Worm (Caenorhabditis elegans) whole organism, late embryonic: ENCODE measurements around the gene grl-30.

Experiments
- F13H6.1 ChIP-seq: sonication (generic microtip); optimal IDR thresholded peaks from 2 replicates; lab custom pipeline; 2016; ENCODE audit warnings: missing genetic modification characterization, missing compliant biosample characterization
- K09A11.1 ChIP-seq: sonication (generic microtip); optimal IDR thresholded peaks from 2 replicates; lab custom pipeline; 2017; ENCODE audit warnings: antibody characterized with exemption, mild to moderate bottlenecking, missing genetic modification characterization, missing compliant biosample characterization; ENCODE audit not compliant: insufficient read depth
- T23F11.4 ChIP-seq: fragments of 200-800 bp; sonication (Bioruptor generic); optimal IDR thresholded peaks from 2 replicates; lab custom pipeline; 2018; ENCODE audit warnings: mild to moderate bottlenecking, missing genetic modification characterization, missing compliant biosample characterization
- ahr-1 ChIP-seq: sonication (generic microtip); optimal IDR thresholded peaks from 2 replicates; lab custom pipeline; 2016; ENCODE audit warnings: missing genetic modification characterization, missing compliant biosample characterization
- ama-1 ChIP-seq: fragments of 150-350 bp; optimal IDR thresholded peaks from 2 replicates; lab custom pipeline; 2014
- ceh-22 ChIP-seq: sonication (generic microtip); optimal IDR thresholded peaks from 2 replicates; lab custom pipeline; 2017; ENCODE audit warnings: missing biosample characterization, missing genetic modification characterization
- ceh-34 ChIP-seq: sonication (generic microtip); optimal IDR thresholded peaks from 2 replicates; lab custom pipeline; 2016; ENCODE audit warnings: mild to moderate bottlenecking, missing genetic modification characterization, missing compliant biosample characterization
- ceh-45 ChIP-seq: fragments of 200-800 bp; sonication (Bioruptor generic); IDR thresholded peaks from 2 replicates; pipeline ENCODE4 v1.3.6; 2022; ENCODE audit warnings: missing genetic modification reagents, missing genetic modification characterization, missing compliant biosample characterization
- ceh-9 ChIP-seq: sonication (generic microtip); optimal IDR thresholded peaks from 2 replicates; lab custom pipeline; 2016; ENCODE audit warnings: mild to moderate bottlenecking, missing genetic modification characterization, inconsistent platforms, missing compliant biosample characterization
- che-1 ChIP-seq: sonication (generic microtip); optimal IDR thresholded peaks from 2 replicates; lab custom pipeline; 2016; ENCODE audit warnings: mild to moderate bottlenecking, missing genetic modification characterization, missing compliant biosample characterization
- elt-4 ChIP-seq: sonication (generic microtip); optimal IDR thresholded peaks from 2 replicates; lab custom pipeline; 2016; ENCODE audit warnings: missing genetic modification characterization, missing compliant biosample characterization
- ets-4 ChIP-seq: sonication (generic microtip); optimal IDR thresholded peaks from 2 replicates; lab custom pipeline; 2016; ENCODE audit warnings: missing genetic modification characterization, missing compliant biosample characterization
- eyg-1 ChIP-seq: sonication (generic microtip); optimal IDR thresholded peaks from 2 replicates; lab custom pipeline; 2016; ENCODE audit warnings: missing genotype, missing genetic modification characterization, missing compliant biosample characterization
- gmeb-2 ChIP-seq: sonication (generic microtip); optimal IDR thresholded peaks from 2 replicates; lab custom pipeline; 2016; ENCODE audit warnings: missing genetic modification characterization, inconsistent platforms, missing compliant biosample characterization
- hlh-13 ChIP-seq: fragments of 200-800 bp; sonication (Bioruptor generic); optimal IDR thresholded peaks from 2 replicates; lab custom pipeline; 2018; ENCODE audit warnings: mild to moderate bottlenecking, missing genetic modification characterization, missing compliant biosample characterization
- hlh-30 ChIP-seq: sonication (generic microtip); optimal IDR thresholded peaks from 2 replicates; lab custom pipeline; 2017; ENCODE audit warnings: antibody characterized with exemption, missing genetic modification characterization, missing compliant biosample characterization; ENCODE audit not compliant: insufficient read depth
- lim-6 ChIP-seq: sonication (generic microtip); optimal IDR thresholded peaks from 2 replicates; lab custom pipeline; 2016; ENCODE audit warnings: missing genetic modification characterization, missing compliant biosample characterization
- lin-11 ChIP-seq: fragments of 200-800 bp; sonication (Bioruptor generic); optimal IDR thresholded peaks from 2 replicates; lab custom pipeline; 2018; ENCODE audit warnings: mild to moderate bottlenecking, missing genetic modification characterization, missing compliant biosample characterization
- nhr-11 ChIP-seq: fragments of 150-350 bp; optimal IDR thresholded peaks from 2 replicates; lab custom pipeline; 2014; ENCODE audit warnings: missing biosample characterization, missing genetic modification characterization
- npax-4 ChIP-seq: sonication (generic microtip); optimal IDR thresholded peaks from 2 replicates; lab custom pipeline; 2016; ENCODE audit warnings: missing genetic modification characterization, missing compliant biosample characterization
- odd-2 ChIP-seq: sonication (generic microtip); optimal IDR thresholded peaks from 2 replicates; lab custom pipeline; 2017; ENCODE audit warnings: antibody characterized with exemption, mild to moderate bottlenecking, missing genetic modification characterization, missing compliant biosample characterization
- pag-3 ChIP-seq: sonication (generic microtip); optimal IDR thresholded peaks from 2 replicates; lab custom pipeline; 2016; ENCODE audit warnings: missing compliant biosample characterization, missing genetic modification characterization, borderline replicate concordance
- pat-9 ChIP-seq: fragments of 200-800 bp; sonication (Bioruptor generic); optimal IDR thresholded peaks from 2 replicates; lab custom pipeline; 2018; ENCODE audit warnings: mild to moderate bottlenecking, missing genetic modification characterization, moderate library complexity, missing compliant biosample characterization
- pax-1 ChIP-seq: fragments of 150-350 bp; optimal IDR thresholded peaks from 2 replicates; lab custom pipeline; 2014; ENCODE audit warnings: missing biosample characterization, missing genetic modification characterization
- pha-4 ChIP-seq: fragments of 150-350 bp; optimal IDR thresholded peaks from 2 replicates; lab custom pipeline; 2018; ENCODE audit warnings: missing biosample characterization, missing genetic modification reagents, missing genetic modification characterization
- pros-1 ChIP-seq: fragments of 150-350 bp; optimal IDR thresholded peaks from 2 replicates; lab custom pipeline; 2014; ENCODE audit warnings: missing biosample characterization, missing genetic modification reagents, missing genetic modification characterization
- rnt-1 ChIP-seq: sonication (generic microtip); optimal IDR thresholded peaks from 2 replicates; lab custom pipeline; 2016; ENCODE audit warnings: missing genetic modification characterization, missing compliant biosample characterization
- sdc-2 ChIP-seq: sonication (generic microtip); optimal IDR thresholded peaks from 2 replicates; lab custom pipeline; 2016; ENCODE audit warnings: missing genotype, missing genetic modification characterization, missing compliant biosample characterization
- sox-2 ChIP-seq: fragments of 200-800 bp; sonication (Bioruptor generic); IDR thresholded peaks from 2 replicates; pipeline ENCODE4 v1.3.6; 2022; ENCODE audit warnings: missing genetic modification reagents, missing genetic modification characterization, missing compliant biosample characterization
- sox-4 ChIP-seq: sonication (generic microtip); optimal IDR thresholded peaks from 2 replicates; lab custom pipeline; 2017; ENCODE audit warnings: mild to moderate bottlenecking, missing genetic modification characterization, inconsistent platforms, missing compliant biosample characterization
- tbx-2 ChIP-seq: sonication (generic microtip); optimal IDR thresholded peaks from 2 replicates; lab custom pipeline; 2016; ENCODE audit warnings: missing genetic modification characterization, missing compliant biosample characterization
- tbx-7 ChIP-seq: sonication (generic microtip); optimal IDR thresholded peaks from 2 replicates; lab custom pipeline; 2016; ENCODE audit warnings: missing genotype, missing genetic modification characterization, missing compliant biosample characterization
- ttx-3 ChIP-seq: sonication (generic microtip); optimal IDR thresholded peaks from 2 replicates; lab custom pipeline; 2016; ENCODE audit warnings: missing genetic modification reagents, missing genetic modification characterization, missing compliant biosample characterization
- unc-3 ChIP-seq, 2 experiments: fragments of 200-800 bp in 1 of 2; sonication (Bioruptor generic) in 1 of 2; sonication (generic microtip) in 1 of 2; conservative IDR thresholded peaks in 1 of 2; optimal IDR thresholded peaks in 1 of 2; 2 replicates each; pipeline versions ENCODE4 v1.3.6 to Lab custom; 2016 to 2022; ENCODE audit warnings: missing compliant biosample characterization in 2 of 2, missing genetic modification characterization in 2 of 2, missing genetic modification reagents in 1 of 2
- zip-5 ChIP-seq: sonication (generic microtip); optimal IDR thresholded peaks from 2 replicates; lab custom pipeline; 2016; ENCODE audit warnings: missing genetic modification characterization, missing compliant biosample characterization

The grl-30 gene

ce11 chrV:3538307-3538706 lies 17.8 kb upstream of the grl-30 start, which contains the start of gene nhr-93:
Gene nhr-93 (minus strand): TSS chrV:3538407.
- TF ChIP-seq pag-3 (no peak), sox-4 (tag; lab: Kevin White, UChicago) (no peak), gmeb-2 (no peak), hlh-30 (no peak), zip-5 (tag; lab: Kevin White, UChicago) (no peak), odd-2 (tag; lab: Kevin White, UChicago) (no peak)

ce11 chrV:3541117-3541516 lies 15.0 kb upstream of the grl-30 start, which contains the start of gene srbc-67:
Gene srbc-67 (minus strand): TSS chrV:3541217.
- TF ChIP-seq pag-3 (no peak), ama-1 (lab: Kevin White, UChicago) (no peak), F13H6.1 (tag; lab: Kevin White, UChicago) (no peak), lin-11 (no peak), hlh-13 (GFP tag; lab: Kevin White, UChicago) (no peak), eyg-1 (tag; lab: Kevin White, UChicago) (no peak), ahr-1 (tag; lab: Kevin White, UChicago) (no peak), zip-5 (tag; lab: Kevin White, UChicago) (no peak), lim-6 (tag; lab: Kevin White, UChicago) (no peak), pros-1 (tag; lab: Kevin White, UChicago) (no peak), K09A11.1 (tag; lab: Kevin White, UChicago) (no peak), pat-9 (tag; lab: Kevin White, UChicago) (no peak), tbx-7 (tag; lab: Kevin White, UChicago) (no peak), ceh-22 (tag; lab: Kevin White, UChicago) (no peak), che-1 (tag; lab: Kevin White, UChicago) (no peak), unc-3 (GFP tag; conservative IDR thresholded peaks at IDR 0.05; lab: Robert Waterston, UW) (no peak), unc-3 (tag; optimal IDR thresholded peaks at IDR 0.05; lab: Kevin White, UChicago) (no peak)

ce11 chrV:3543344-3543743 lies 12.7 kb upstream of the grl-30 start, which contains the start of gene nhr-222:
Gene nhr-222 (minus strand): TSS chrV:3543444.
- TF ChIP-seq rnt-1 (tag; lab: Kevin White, UChicago): no peak
- TF ChIP-seq unc-3 (GFP tag; conservative IDR thresholded peaks at IDR 0.05; lab: Robert Waterston, UW): no peak
- no peak for TF ChIP-seq unc-3 (tag; optimal IDR thresholded peaks at IDR 0.05; lab: Kevin White, UChicago)

- TF ChIP-seq npax-4 (tag; lab: Kevin White, UChicago) (no peak), pax-1 (tag; lab: Kevin White, UChicago) (no peak), tbx-2 (tag; lab: Kevin White, UChicago) (no peak), T23F11.4 (GFP tag; lab: Kevin White, UChicago) (no peak), rnt-1 (tag; lab: Kevin White, UChicago) (no peak), zip-5 (tag; lab: Kevin White, UChicago) (no peak), ceh-45 (GFP tag; lab: Robert Waterston, UW) (no peak), sdc-2 (tag; lab: Kevin White, UChicago) (no peak), ceh-9 (tag; lab: Kevin White, UChicago) (no peak), ets-4 (tag; lab: Kevin White, UChicago) (no peak), ttx-3 (tag; lab: Kevin White, UChicago) (no peak), ceh-34 (tag; lab: Kevin White, UChicago) (no peak), sox-4 (tag; lab: Kevin White, UChicago) (no peak), sox-2 (GFP tag; lab: Robert Waterston, UW) (no peak), unc-3 (GFP tag; conservative IDR thresholded peaks at IDR 0.05; lab: Robert Waterston, UW) (no peak), unc-3 (tag; optimal IDR thresholded peaks at IDR 0.05; lab: Kevin White, UChicago) (no peak), pha-4 (tag; lab: Kevin White, UChicago) (no peak), elt-4 (tag; lab: Kevin White, UChicago) (no peak), nhr-11 (tag; lab: Kevin White, UChicago) (no peak), K09A11.1 (tag; lab: Kevin White, UChicago) (no peak), ahr-1 (tag; lab: Kevin White, UChicago) (no peak)
Measured at ce11 chrV:3546517-3546916, 9.6 kb upstream of the grl-30 start, which contains the start of gene srbc-68. Gene srbc-68 (minus strand): TSS chrV:3546617.
